Fruit fly (Drosophila melanogaster) whole organism: ENCODE measurements around the gene S6k.

Source experiments
- CG8478 ChIP-seq: fragments of >200 bp; optimal IDR thresholded peaks from 2 replicates; lab custom pipeline; 2018; ENCODE audit warnings: inconsistent platforms
- Dll ChIP-seq: fragments of >200 bp; optimal IDR thresholded peaks from 2 replicates; lab custom pipeline; 2017
- EcR ChIP-seq, 2 experiments: fragments of >200 bp; optimal IDR thresholded peaks; 2 replicates each; lab custom pipeline; 2017; ENCODE audit warnings: missing biosample characterization in 2 of 2, missing genetic modification characterization in 2 of 2, missing genetic modification reagents in 2 of 2
- pan ChIP-seq: fragments of >200 bp; optimal IDR thresholded peaks from 2 replicates; lab custom pipeline; 2017
- psq ChIP-seq: fragments of >200 bp; optimal IDR thresholded peaks from 2 replicates; lab custom pipeline; 2017
- usp ChIP-seq: fragments of >200 bp; optimal IDR thresholded peaks from 2 replicates; lab custom pipeline; 2017; ENCODE audit warnings: missing biosample characterization, missing genetic modification characterization, mixed read lengths

- TF ChIP-seq CG8478 (lab: Kevin White, UChicago) = no peak
- TF ChIP-seq pan = no peak
- no peak for TF ChIP-seq Dll (lab: Kevin White, UChicago)
- no peak for TF ChIP-seq EcR (GFP tag; optimal IDR thresholded peaks at IDR 0.05; lab: Kevin White, UChicago)
- no peak for TF ChIP-seq usp (GFP tag; lab: Kevin White, UChicago)
- TF ChIP-seq psq (lab: Kevin White, UChicago) = no peak
These were observed 23.3 kb downstream of the S6k start for dm6 chr3L:5787476-5787875.
